Worm (Caenorhabditis elegans) whole organism, L3 larva: ENCODE results near the gene ZK686.3.

ENCODE experiments used
- ZK546.5 ChIP-seq: sonication (generic microtip); optimal IDR thresholded peaks from 2 replicates; lab custom pipeline; 2017; ENCODE audit warnings: missing biosample characterization, missing genetic modification characterization
- ceh-28 ChIP-seq: fragments of 150-350 bp; optimal IDR thresholded peaks from 2 replicates; lab custom pipeline; 2014; ENCODE audit warnings: missing biosample characterization, missing genetic modification reagents, missing genetic modification characterization
- ceh-82 ChIP-seq: fragments of 150-350 bp; optimal IDR thresholded peaks from 2 replicates; lab custom pipeline; 2014; ENCODE audit warnings: missing biosample characterization, missing genetic modification characterization
- nhr-12 ChIP-seq: fragments of 150-350 bp; optimal IDR thresholded peaks from 2 replicates; lab custom pipeline; 2014; ENCODE audit warnings: missing biosample characterization, missing genetic modification characterization
- nhr-237 ChIP-seq: fragments of 150-350 bp; optimal IDR thresholded peaks from 2 replicates; lab custom pipeline; 2014; ENCODE audit warnings: missing biosample characterization, missing genetic modification characterization
- nhr-76 ChIP-seq: fragments of 150-350 bp; sonication (generic microtip); optimal IDR thresholded peaks from 5 replicates; lab custom pipeline; 2014; ENCODE audit warnings: missing biosample characterization, missing genetic modification characterization
- pha-4 ChIP-seq: fragments of 150-350 bp; optimal IDR thresholded peaks from 2 replicates; lab custom pipeline; 2014; ENCODE audit warnings: missing biosample characterization, missing genetic modification reagents, missing genetic modification characterization
- pqm-1 ChIP-seq: fragments of 150-350 bp; optimal IDR thresholded peaks from 2 replicates; lab custom pipeline; 2017; ENCODE audit warnings: missing biosample characterization, missing genetic modification characterization, inconsistent platforms
- zag-1 ChIP-seq: fragments of 150-350 bp; optimal IDR thresholded peaks from 2 replicates; lab custom pipeline; 2014; ENCODE audit warnings: missing biosample characterization, missing genetic modification characterization
- ztf-11 ChIP-seq: fragments of 150-350 bp; optimal IDR thresholded peaks from 2 replicates; lab custom pipeline; 2014; ENCODE audit warnings: missing biosample characterization, missing genetic modification characterization
- ztf-4 ChIP-seq: fragments of 150-350 bp; optimal IDR thresholded peaks from 2 replicates; lab custom pipeline; 2014; ENCODE audit warnings: missing biosample characterization, missing genetic modification characterization

DNA sequence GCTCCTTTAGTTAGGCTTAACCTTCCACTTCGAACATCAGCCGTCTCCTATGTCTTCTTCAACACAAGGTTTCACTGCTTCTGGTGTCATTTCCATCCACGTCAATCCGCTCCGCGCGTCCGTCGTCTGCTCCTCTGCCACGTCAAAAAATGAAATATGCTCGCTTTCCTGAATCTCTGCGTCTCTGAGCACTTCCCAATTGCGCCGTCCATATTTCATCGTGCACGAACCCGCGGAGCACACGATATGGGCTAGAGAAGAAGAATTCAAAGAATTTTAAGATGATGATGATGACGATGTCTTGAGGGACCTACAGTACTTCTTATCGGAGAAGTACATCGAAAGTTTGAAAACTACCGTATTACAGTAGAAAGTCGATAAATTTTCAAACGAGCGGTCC, 24.1 kb upstream of the ZK686.3 start:
- no peak for TF ChIP-seq ztf-11 (tag; lab: Kevin White, UChicago)
- no peak for TF ChIP-seq zag-1 (tag; lab: Kevin White, UChicago)
- TF ChIP-seq nhr-76 (tag; lab: Kevin White, UChicago) = no peak
- no peak for TF ChIP-seq ceh-28 (tag; lab: Kevin White, UChicago)
- no peak for TF ChIP-seq nhr-12
- no peak for TF ChIP-seq ZK546.5 (tag; lab: Kevin White, UChicago)
- TF ChIP-seq nhr-237 (tag; lab: Kevin White, UChicago) = no peak
- TF ChIP-seq pha-4 (tag; lab: Kevin White, UChicago) = no peak
- TF ChIP-seq ceh-82 = no peak
- no peak for TF ChIP-seq pqm-1 (tag; lab: Kevin White, UChicago)
- TF ChIP-seq ztf-4 (tag; lab: Kevin White, UChicago) = no peak
